Worm (Caenorhabditis elegans) whole organism, late embryonic: ENCODE measurements around the gene unc-6.
A peak's percentile ranks its signal among the peaks of the same experiment; 100 is the strongest.
"Not testable (repeated sequence)": the region's sequence is repeated elsewhere in the genome, so short reads cannot be mapped to it uniquely, and the experiment has no call there.

Experiments used
- C08G9.2 ChIP-seq: sonication (generic microtip); optimal IDR thresholded peaks from 2 replicates; lab custom pipeline; 2016; ENCODE audit warnings: mild to moderate bottlenecking, missing genetic modification characterization, moderate library complexity, missing compliant biosample characterization
- T23F11.4 ChIP-seq: fragments of 200-800 bp; sonication (Bioruptor generic); optimal IDR thresholded peaks from 2 replicates; lab custom pipeline; 2018; ENCODE audit warnings: mild to moderate bottlenecking, missing genetic modification characterization, missing compliant biosample characterization
- ama-1 ChIP-seq: fragments of 150-350 bp; optimal IDR thresholded peaks from 2 replicates; lab custom pipeline; 2014
- ceh-18 ChIP-seq: sonication (generic microtip); optimal IDR thresholded peaks from 2 replicates; lab custom pipeline; 2016; ENCODE audit warnings: missing genetic modification characterization, missing compliant biosample characterization
- ceh-19 ChIP-seq: fragments of 200-800 bp; sonication (Bioruptor generic); optimal IDR thresholded peaks from 2 replicates; lab custom pipeline; 2018; ENCODE audit warnings: mild to moderate bottlenecking, missing genetic modification characterization, missing compliant biosample characterization
- ceh-2 ChIP-seq: sonication (generic microtip); optimal IDR thresholded peaks from 2 replicates; lab custom pipeline; 2016; ENCODE audit warnings: missing genotype, missing genetic modification characterization, missing compliant biosample characterization
- ceh-22 ChIP-seq: sonication (generic microtip); optimal IDR thresholded peaks from 2 replicates; lab custom pipeline; 2017; ENCODE audit warnings: missing biosample characterization, missing genetic modification characterization
- ceh-45 ChIP-seq: fragments of 200-800 bp; sonication (Bioruptor generic); IDR thresholded peaks from 2 replicates; pipeline ENCODE4 v1.3.6; 2022; ENCODE audit warnings: missing genetic modification reagents, missing genetic modification characterization, missing compliant biosample characterization
- ceh-6 ChIP-seq: fragments of 200-800 bp; sonication (Bioruptor generic); optimal IDR thresholded peaks from 2 replicates; lab custom pipeline; 2018; ENCODE audit warnings: mild to moderate bottlenecking, missing genetic modification characterization, missing compliant biosample characterization
- che-1 ChIP-seq: sonication (generic microtip); optimal IDR thresholded peaks from 2 replicates; lab custom pipeline; 2016; ENCODE audit warnings: mild to moderate bottlenecking, missing genetic modification characterization, missing compliant biosample characterization
- dve-1 ChIP-seq: sonication (generic microtip); optimal IDR thresholded peaks from 2 replicates; lab custom pipeline; 2017; ENCODE audit warnings: antibody characterized with exemption, mild to moderate bottlenecking, missing genetic modification characterization, missing compliant biosample characterization
- eyg-1 ChIP-seq: sonication (generic microtip); optimal IDR thresholded peaks from 2 replicates; lab custom pipeline; 2016; ENCODE audit warnings: missing genotype, missing genetic modification characterization, missing compliant biosample characterization
- fkh-10 ChIP-seq: fragments of 150-350 bp; optimal IDR thresholded peaks from 2 replicates; lab custom pipeline; 2014; ENCODE audit warnings: missing biosample characterization, missing genetic modification reagents, missing genetic modification characterization
- fkh-6 ChIP-seq: sonication (generic microtip); optimal IDR thresholded peaks from 2 replicates; lab custom pipeline; 2016; ENCODE audit warnings: missing genetic modification characterization, missing compliant biosample characterization
- hlh-15 ChIP-seq: sonication (generic microtip); optimal IDR thresholded peaks from 2 replicates; lab custom pipeline; 2016; ENCODE audit warnings: missing genetic modification characterization, missing compliant biosample characterization
- hlh-30 ChIP-seq: sonication (generic microtip); optimal IDR thresholded peaks from 2 replicates; lab custom pipeline; 2017; ENCODE audit warnings: antibody characterized with exemption, missing genetic modification characterization, missing compliant biosample characterization; ENCODE audit not compliant: insufficient read depth
- hlh-8 ChIP-seq: sonication (generic microtip); optimal IDR thresholded peaks from 2 replicates; lab custom pipeline; 2016; ENCODE audit warnings: missing genotype, missing genetic modification characterization, missing compliant biosample characterization
- lin-11 ChIP-seq: fragments of 200-800 bp; sonication (Bioruptor generic); optimal IDR thresholded peaks from 2 replicates; lab custom pipeline; 2018; ENCODE audit warnings: mild to moderate bottlenecking, missing genetic modification characterization, missing compliant biosample characterization
- madf-2 ChIP-seq: sonication (generic microtip); optimal IDR thresholded peaks from 2 replicates; lab custom pipeline; 2017; ENCODE audit warnings: missing genetic modification characterization, missing compliant biosample characterization
- nhr-11 ChIP-seq: fragments of 150-350 bp; optimal IDR thresholded peaks from 2 replicates; lab custom pipeline; 2014; ENCODE audit warnings: missing biosample characterization, missing genetic modification characterization
- nhr-232 ChIP-seq: sonication (generic microtip); optimal IDR thresholded peaks from 2 replicates; lab custom pipeline; 2016; ENCODE audit warnings: missing genetic modification characterization, missing compliant biosample characterization
- pag-3 ChIP-seq: sonication (generic microtip); optimal IDR thresholded peaks from 2 replicates; lab custom pipeline; 2016; ENCODE audit warnings: missing compliant biosample characterization, missing genetic modification characterization, borderline replicate concordance
- pha-2 ChIP-seq: sonication (generic microtip); optimal IDR thresholded peaks from 2 replicates; lab custom pipeline; 2017; ENCODE audit warnings: mild to moderate bottlenecking, missing genetic modification characterization, missing compliant biosample characterization
- pha-4 ChIP-seq: fragments of 150-350 bp; optimal IDR thresholded peaks from 2 replicates; lab custom pipeline; 2018; ENCODE audit warnings: missing biosample characterization, missing genetic modification reagents, missing genetic modification characterization
- pqm-1 ChIP-seq: sonication (generic microtip); optimal IDR thresholded peaks from 2 replicates; lab custom pipeline; 2016; ENCODE audit warnings: missing genetic modification characterization, missing compliant biosample characterization
- pros-1 ChIP-seq: fragments of 150-350 bp; optimal IDR thresholded peaks from 2 replicates; lab custom pipeline; 2014; ENCODE audit warnings: missing biosample characterization, missing genetic modification reagents, missing genetic modification characterization
- ref-2 ChIP-seq: sonication (generic microtip); optimal IDR thresholded peaks from 2 replicates; lab custom pipeline; 2016; ENCODE audit warnings: missing genetic modification characterization, missing compliant biosample characterization
- sdc-2 ChIP-seq: sonication (generic microtip); optimal IDR thresholded peaks from 2 replicates; lab custom pipeline; 2016; ENCODE audit warnings: missing genotype, missing genetic modification characterization, missing compliant biosample characterization
- sox-2 ChIP-seq: fragments of 200-800 bp; sonication (Bioruptor generic); IDR thresholded peaks from 2 replicates; pipeline ENCODE4 v1.3.6; 2022; ENCODE audit warnings: missing genetic modification reagents, missing genetic modification characterization, missing compliant biosample characterization
- syd-9 ChIP-seq: sonication (generic microtip); optimal IDR thresholded peaks from 2 replicates; lab custom pipeline; 2016; ENCODE audit warnings: mild to moderate bottlenecking, missing genetic modification characterization, moderate library complexity, missing compliant biosample characterization
- tbx-2 ChIP-seq: sonication (generic microtip); optimal IDR thresholded peaks from 2 replicates; lab custom pipeline; 2016; ENCODE audit warnings: missing genetic modification characterization, missing compliant biosample characterization
- tbx-7 ChIP-seq: sonication (generic microtip); optimal IDR thresholded peaks from 2 replicates; lab custom pipeline; 2016; ENCODE audit warnings: missing genotype, missing genetic modification characterization, missing compliant biosample characterization
- unc-3 ChIP-seq, 2 experiments: fragments of 200-800 bp in 1 of 2; sonication (Bioruptor generic) in 1 of 2; sonication (generic microtip) in 1 of 2; conservative IDR thresholded peaks in 1 of 2; optimal IDR thresholded peaks in 1 of 2; 2 replicates each; pipeline versions ENCODE4 v1.3.6 to Lab custom; 2016 to 2022; ENCODE audit warnings: missing compliant biosample characterization in 2 of 2, missing genetic modification characterization in 2 of 2, missing genetic modification reagents in 1 of 2
- unc-42 ChIP-seq: sonication (generic microtip); optimal IDR thresholded peaks from 2 replicates; lab custom pipeline; 2016; ENCODE audit warnings: missing genotype, missing genetic modification characterization, missing compliant biosample characterization
- zip-5 ChIP-seq: sonication (generic microtip); optimal IDR thresholded peaks from 2 replicates; lab custom pipeline; 2016; ENCODE audit warnings: missing genetic modification characterization, missing compliant biosample characterization

The unc-6 gene

DNA sequence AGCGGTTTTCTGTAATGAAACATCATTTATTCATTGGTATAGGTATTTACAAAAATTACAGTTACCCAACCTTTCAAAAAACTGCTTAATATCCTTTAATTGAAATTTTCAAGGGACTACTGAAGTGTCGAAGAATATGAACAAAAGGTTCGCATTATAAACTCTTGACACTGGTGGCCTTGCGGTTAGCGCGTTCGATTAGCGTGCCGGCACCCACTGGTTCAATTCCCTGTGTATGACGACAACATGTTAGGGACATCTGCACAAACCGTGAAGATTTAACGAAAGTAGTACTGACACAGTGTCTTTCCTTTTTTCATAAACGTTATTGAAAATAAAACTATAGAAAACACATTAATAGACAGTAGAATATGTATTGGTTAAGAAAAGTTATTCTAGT, 21.8 kb upstream of the unc-6 start (continued):
- TF ChIP-seq ref-2 (tag; lab: Kevin White, UChicago): peak; percentile 32
- no peak for TF ChIP-seq hlh-15 (tag; lab: Kevin White, UChicago)
- TF ChIP-seq pha-2 (tag; lab: Kevin White, UChicago): no peak
- TF ChIP-seq C08G9.2 (tag; lab: Kevin White, UChicago): no peak
- no peak for TF ChIP-seq sdc-2

DNA sequence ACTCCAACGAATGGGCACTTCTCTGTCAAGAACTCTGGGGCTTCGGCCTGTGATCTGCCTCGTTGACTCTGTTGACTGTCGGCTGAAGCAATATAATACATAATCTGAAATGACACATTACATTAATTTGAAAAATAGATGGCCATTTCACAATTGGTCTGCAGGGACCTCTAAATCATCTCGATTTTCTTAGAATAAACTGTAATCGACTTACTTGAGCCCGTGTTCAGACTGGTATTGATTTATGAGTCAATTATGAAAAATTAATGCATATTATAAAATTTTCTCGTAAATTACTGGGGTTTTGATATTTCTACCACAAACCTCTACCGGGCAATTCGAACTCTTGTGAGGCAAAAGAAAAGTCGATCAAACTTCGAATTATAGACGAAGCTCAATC, 20.8 kb upstream of the unc-6 start, which contains the start of gene C53B7.6:
TSS of gene C53B7.6 (minus strand) at position 101 of the 400 bp plus-strand sequence.
- not testable (repeated sequence) for TF ChIP-seq hlh-15 (tag; lab: Kevin White, UChicago); ceh-45; hlh-8 (tag; lab: Kevin White, UChicago)

DNA sequence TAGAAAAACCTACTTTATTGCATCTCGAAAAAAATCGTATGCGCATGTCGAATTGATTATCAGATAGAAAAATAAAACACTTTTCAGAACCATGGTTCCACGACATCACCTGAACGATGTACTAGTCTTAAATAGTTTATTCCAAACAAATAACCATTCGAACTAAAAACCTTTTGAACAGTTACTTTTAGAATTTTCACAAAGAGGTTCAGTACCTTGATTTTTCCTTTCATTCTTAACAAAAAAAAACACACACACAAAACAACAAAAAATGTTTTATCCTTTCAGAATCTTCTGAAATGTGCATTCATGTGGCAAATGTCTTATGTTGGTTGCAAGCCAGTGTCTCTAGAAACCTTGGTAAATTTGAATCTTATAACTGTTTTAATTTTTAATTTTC, 14.8 kb upstream of the unc-6 start, which contains the start of gene F41C6.4:
TSS of gene F41C6.4 (minus strand) at position 101 of the 400 bp plus-strand sequence.
- TF ChIP-seq ceh-18 (tag; lab: Kevin White, UChicago): no peak
- no peak for TF ChIP-seq hlh-8 (tag; lab: Kevin White, UChicago)
- TF ChIP-seq T23F11.4 (GFP tag; lab: Kevin White, UChicago): no peak
- no peak for TF ChIP-seq pros-1
- no peak for TF ChIP-seq ceh-2 (tag; lab: Kevin White, UChicago)
- no peak for TF ChIP-seq che-1
- no peak for TF ChIP-seq nhr-232 (tag; lab: Kevin White, UChicago)
- no peak for TF ChIP-seq unc-3 (GFP tag; conservative IDR thresholded peaks at IDR 0.05; lab: Robert Waterston, UW)
- no peak for TF ChIP-seq unc-3 (tag; optimal IDR thresholded peaks at IDR 0.05; lab: Kevin White, UChicago)
- TF ChIP-seq unc-42 (tag; lab: Kevin White, UChicago): no peak
- no peak for TF ChIP-seq syd-9
- TF ChIP-seq fkh-10 (GFP tag; lab: Kevin White, UChicago): no peak
- no peak for TF ChIP-seq ceh-6

DNA sequence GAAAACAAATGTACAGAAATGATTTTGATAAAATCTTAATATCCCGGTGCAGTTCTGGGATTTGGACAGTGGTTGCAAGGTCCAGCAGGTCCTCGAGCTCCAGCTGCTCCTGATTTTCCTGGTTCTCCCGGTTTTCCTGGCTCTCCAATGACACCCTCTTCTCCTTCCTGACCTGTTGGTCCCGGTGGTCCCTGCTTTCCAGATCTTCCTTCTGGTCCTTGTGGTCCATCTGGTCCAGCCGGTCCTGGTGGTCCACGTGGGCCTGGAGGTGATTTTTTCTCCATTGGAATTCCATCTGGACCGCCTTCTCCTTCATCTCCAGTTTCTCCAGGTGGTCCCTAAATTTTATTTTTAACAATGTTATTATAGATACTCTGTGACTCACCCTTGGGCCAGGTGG, 14.2 kb upstream of the unc-6 start:
- TF ChIP-seq ceh-6: no peak
- TF ChIP-seq ceh-19 (GFP tag; lab: Kevin White, UChicago): no peak
- no peak for TF ChIP-seq pqm-1 (tag; lab: Kevin White, UChicago)
- no peak for TF ChIP-seq pag-3 (tag; lab: Kevin White, UChicago)
- TF ChIP-seq unc-42 (tag; lab: Kevin White, UChicago): no peak
- no peak for TF ChIP-seq sox-2 (GFP tag; lab: Robert Waterston, UW)
- no peak for TF ChIP-seq pha-2 (tag; lab: Kevin White, UChicago)
- no peak for TF ChIP-seq hlh-30 (tag; lab: Kevin White, UChicago)
- no peak for TF ChIP-seq ceh-22 (tag; lab: Kevin White, UChicago)
- no peak for TF ChIP-seq nhr-11 (tag; lab: Kevin White, UChicago)
- TF ChIP-seq tbx-7 (tag; lab: Kevin White, UChicago): no peak
- TF ChIP-seq tbx-2: no peak
- no peak for TF ChIP-seq C08G9.2 (tag; lab: Kevin White, UChicago)
- no peak for TF ChIP-seq madf-2 (tag; lab: Kevin White, UChicago)
- TF ChIP-seq fkh-6 (tag; lab: Kevin White, UChicago): no peak
- TF ChIP-seq zip-5 (tag; lab: Kevin White, UChicago): no peak
- no peak for TF ChIP-seq pha-4
- no peak for TF ChIP-seq eyg-1 (tag; lab: Kevin White, UChicago)

DNA sequence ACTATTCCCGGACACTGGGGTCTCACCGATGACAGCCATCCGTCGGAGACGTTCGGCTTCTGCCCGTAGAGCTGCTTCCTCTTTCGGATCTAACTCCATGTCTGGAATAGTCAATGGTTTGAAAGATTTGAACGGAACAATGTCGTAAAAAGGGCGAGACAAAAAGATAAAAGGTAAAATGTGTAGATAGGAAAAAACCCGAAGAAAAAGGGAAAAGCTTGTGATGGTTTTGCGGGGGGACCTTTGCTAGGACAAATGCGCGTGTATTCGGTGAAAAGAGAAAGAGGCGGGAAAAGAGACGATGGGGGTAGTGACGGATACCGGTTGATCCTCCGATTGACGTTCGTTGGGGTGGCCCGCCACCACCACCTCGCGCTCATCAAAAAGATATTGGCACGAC, 12.0 kb upstream of the unc-6 start, which contains the start of gene col-173:
TSS of gene col-173 (minus strand) at position 101 of the 400 bp plus-strand sequence.
- no peak for TF ChIP-seq nhr-11 (tag; lab: Kevin White, UChicago)
- TF ChIP-seq ama-1: no peak
- no peak for TF ChIP-seq lin-11 (tag; lab: Kevin White, UChicago)
- TF ChIP-seq dve-1 (tag; lab: Kevin White, UChicago): no peak
- TF ChIP-seq, all 69 proteins: peak for 0
